Worm (Caenorhabditis elegans) whole organism, L2 larva: ENCODE results near the gene F11A5.17.

Experiments
- F13H6.1 ChIP-seq: sonication (generic microtip); optimal IDR thresholded peaks from 2 replicates; lab custom pipeline; 2016; ENCODE audit warnings: missing genetic modification characterization, missing compliant biosample characterization
- Y55F3AM.14 ChIP-seq: fragments of 200-800 bp; sonication (Bioruptor generic); optimal IDR thresholded peaks from 2 replicates; lab custom pipeline; 2018; ENCODE audit warnings: mild to moderate bottlenecking, missing genetic modification characterization, missing compliant biosample characterization
- ZK546.5 ChIP-seq: sonication (generic microtip); optimal IDR thresholded peaks from 2 replicates; lab custom pipeline; 2017; ENCODE audit warnings: missing biosample characterization, missing genetic modification characterization
- alr-1 ChIP-seq: fragments of 150-350 bp; optimal IDR thresholded peaks from 2 replicates; lab custom pipeline; 2014; ENCODE audit warnings: missing biosample characterization, missing genetic modification characterization
- aly-2 ChIP-seq: fragments of 150-350 bp; optimal IDR thresholded peaks from 2 replicates; lab custom pipeline; 2014; ENCODE audit warnings: missing biosample characterization, missing genetic modification characterization
- ama-1 ChIP-seq: fragments of 150-350 bp; optimal IDR thresholded peaks from 2 replicates; lab custom pipeline; 2018; ENCODE audit warnings: inconsistent platforms
- blmp-1 ChIP-seq: sonication (generic microtip); optimal IDR thresholded peaks from 2 replicates; lab custom pipeline; 2017; ENCODE audit warnings: missing genetic modification characterization, mild to moderate bottlenecking, missing compliant biosample characterization, antibody characterized with exemption, moderate library complexity; ENCODE audit not compliant: insufficient read depth
- ceh-16 ChIP-seq: fragments of 150-350 bp; optimal IDR thresholded peaks from 2 replicates; lab custom pipeline; 2014; ENCODE audit warnings: missing biosample characterization, missing genetic modification characterization
- ceh-82 ChIP-seq: fragments of 150-350 bp; optimal IDR thresholded peaks from 2 replicates; lab custom pipeline; 2014; ENCODE audit warnings: missing biosample characterization, missing genetic modification characterization
- crh-2 ChIP-seq: sonication (generic microtip); optimal IDR thresholded peaks from 2 replicates; lab custom pipeline; 2017; ENCODE audit warnings: missing biosample characterization, missing genetic modification characterization
- dmd-4 ChIP-seq: sonication (generic microtip); optimal IDR thresholded peaks from 2 replicates; lab custom pipeline; 2017; ENCODE audit warnings: missing biosample characterization, missing genetic modification characterization
- egl-27 ChIP-seq: sonication (generic microtip); optimal IDR thresholded peaks from 3 replicates; lab custom pipeline; 2017; ENCODE audit warnings: missing biosample characterization, missing genetic modification reagents, missing genetic modification characterization
- elt-1 ChIP-seq: fragments of 150-350 bp; optimal IDR thresholded peaks from 2 replicates; lab custom pipeline; 2014; ENCODE audit warnings: missing biosample characterization, missing genetic modification characterization
- elt-3 ChIP-seq: sonication (generic microtip); optimal IDR thresholded peaks from 2 replicates; lab custom pipeline; 2017; ENCODE audit warnings: missing biosample characterization, missing genetic modification characterization
- fos-1 ChIP-seq: fragments of 150-350 bp; optimal IDR thresholded peaks from 2 replicates; lab custom pipeline; 2014; ENCODE audit warnings: missing biosample characterization, missing genetic modification characterization
- gmeb-1 ChIP-seq: fragments of 150-350 bp; optimal IDR thresholded peaks from 2 replicates; lab custom pipeline; 2014; ENCODE audit warnings: missing biosample characterization, missing genetic modification characterization
- lin-11 ChIP-seq: fragments of 150-350 bp; sonication (generic microtip); optimal IDR thresholded peaks from 2 replicates; lab custom pipeline; 2014; ENCODE audit warnings: missing biosample characterization, missing genetic modification characterization, inconsistent platforms, mixed read lengths
- lin-39 ChIP-seq: fragments of 150-350 bp; optimal IDR thresholded peaks from 2 replicates; lab custom pipeline; 2014; ENCODE audit warnings: missing biosample characterization, missing genetic modification reagents, missing genetic modification characterization
- mab-5 ChIP-seq: fragments of 150-350 bp; optimal IDR thresholded peaks from 2 replicates; lab custom pipeline; 2014; ENCODE audit warnings: missing biosample characterization, missing genetic modification characterization
- mbf-1 ChIP-seq: sonication (generic microtip); optimal IDR thresholded peaks from 2 replicates; lab custom pipeline; 2017; ENCODE audit warnings: missing biosample characterization, missing genetic modification characterization
- nhr-10 ChIP-seq: sonication (generic microtip); optimal IDR thresholded peaks from 2 replicates; lab custom pipeline; 2017; ENCODE audit warnings: missing biosample characterization, missing genetic modification characterization
- nhr-11 ChIP-seq: fragments of 150-350 bp; optimal IDR thresholded peaks from 2 replicates; lab custom pipeline; 2014; ENCODE audit warnings: missing biosample characterization, missing genetic modification characterization
- nhr-12 ChIP-seq: fragments of 150-350 bp; optimal IDR thresholded peaks from 2 replicates; lab custom pipeline; 2014; ENCODE audit warnings: missing biosample characterization, missing genetic modification characterization
- nhr-129 ChIP-seq: fragments of 150-350 bp; optimal IDR thresholded peaks from 2 replicates; lab custom pipeline; 2014; ENCODE audit warnings: missing biosample characterization, missing genetic modification characterization
- nhr-21 ChIP-seq: fragments of 150-350 bp; optimal IDR thresholded peaks from 2 replicates; lab custom pipeline; 2014; ENCODE audit warnings: missing biosample characterization, missing genetic modification characterization
- nhr-23 ChIP-seq: fragments of 150-350 bp; optimal IDR thresholded peaks from 2 replicates; lab custom pipeline; 2014; ENCODE audit warnings: missing biosample characterization, missing genetic modification reagents, missing genetic modification characterization
- nhr-237 ChIP-seq: fragments of 150-350 bp; optimal IDR thresholded peaks from 2 replicates; lab custom pipeline; 2014; ENCODE audit warnings: missing biosample characterization, missing genetic modification characterization
- nhr-25 ChIP-seq: fragments of 150-350 bp; sonication (generic microtip); optimal IDR thresholded peaks from 3 replicates; lab custom pipeline; 2014; ENCODE audit warnings: missing biosample characterization, missing genetic modification characterization
- peb-1 ChIP-seq: fragments of 150-350 bp; optimal IDR thresholded peaks from 2 replicates; lab custom pipeline; 2014; ENCODE audit warnings: missing biosample characterization, missing genetic modification characterization
- skn-1 ChIP-seq: sonication (generic microtip); optimal IDR thresholded peaks from 2 replicates; lab custom pipeline; 2017; ENCODE audit warnings: missing biosample characterization, missing genetic modification characterization
- sma-3 ChIP-seq: sonication (generic microtip); optimal IDR thresholded peaks from 2 replicates; lab custom pipeline; 2016; ENCODE audit warnings: missing genetic modification reagents, missing genetic modification characterization, missing compliant biosample characterization
- sma-9 ChIP-seq, 2 experiments: fragments of 150-350 bp in 1 of 2; sonication (generic microtip) in 1 of 2; optimal IDR thresholded peaks; 2 replicates each; lab custom pipeline; 2014 to 2016; ENCODE audit warnings: missing genetic modification characterization in 2 of 2, mild to moderate bottlenecking in 1 of 2, missing biosample characterization in 1 of 2, missing compliant biosample characterization in 1 of 2, missing genetic modification reagents in 1 of 2, moderate library complexity in 1 of 2
- snpc-4 ChIP-seq: fragments of 150-350 bp; optimal IDR thresholded peaks from 2 replicates; lab custom pipeline; 2014; ENCODE audit warnings: missing biosample characterization, missing genetic modification characterization
- unc-39 ChIP-seq: fragments of 150-350 bp; optimal IDR thresholded peaks from 2 replicates; lab custom pipeline; 2014; ENCODE audit warnings: missing biosample characterization, missing genetic modification characterization
- unc-55 ChIP-seq: fragments of 150-350 bp; sonication (generic microtip); optimal IDR thresholded peaks from 3 replicates; lab custom pipeline; 2014; ENCODE audit warnings: missing biosample characterization, missing genetic modification reagents, missing genetic modification characterization
- zag-1 ChIP-seq: fragments of 150-350 bp; optimal IDR thresholded peaks from 2 replicates; lab custom pipeline; 2014; ENCODE audit warnings: missing biosample characterization, missing genetic modification characterization
- ztf-1 ChIP-seq: fragments of 200-800 bp; sonication (Bioruptor generic); conservative IDR thresholded peaks from 2 replicates; pipeline ENCODE4 v1.3.6; 2022; ENCODE audit warnings: missing genetic modification characterization, missing compliant biosample characterization
- ztf-11 ChIP-seq: sonication (generic microtip); optimal IDR thresholded peaks from 2 replicates; lab custom pipeline; 2017; ENCODE audit warnings: missing biosample characterization, missing genetic modification characterization
- ztf-4 ChIP-seq: fragments of 150-350 bp; optimal IDR thresholded peaks from 2 replicates; lab custom pipeline; 2014; ENCODE audit warnings: missing biosample characterization, missing genetic modification characterization

Gene F11A5.17

ce11 chrV:16224027-16224426 lies 22.2 kb downstream of the F11A5.17 start, which contains the start of gene stdh-2:
Gene stdh-2 (plus strand): TSS chrV:16224327.
- no peak for TF ChIP-seq nhr-129 (tag; lab: Kevin White, UChicago)
- no peak for TF ChIP-seq sma-9 (GFP tag; optimal IDR thresholded peaks at IDR 0.05; lab: Kevin White, UChicago)
- TF ChIP-seq sma-9 (tag; optimal IDR thresholded peaks at IDR 0.05; lab: Kevin White, UChicago), result no peak
- TF ChIP-seq blmp-1, result no peak
- TF ChIP-seq unc-55 (GFP tag; lab: Kevin White, UChicago), result no peak
- TF ChIP-seq crh-2, result no peak
- no peak for TF ChIP-seq gmeb-1
- no peak for TF ChIP-seq snpc-4 (tag; lab: Kevin White, UChicago)
- TF ChIP-seq elt-1, result no peak
- TF ChIP-seq nhr-25, result no peak
- TF ChIP-seq nhr-21 (tag; lab: Kevin White, UChicago), result no peak
- TF ChIP-seq ceh-16 (tag; lab: Kevin White, UChicago), result no peak
- no peak for TF ChIP-seq ceh-82
- TF ChIP-seq lin-11, result no peak
- no peak for TF ChIP-seq unc-39 (tag; lab: Kevin White, UChicago)
- TF ChIP-seq ztf-4 (tag; lab: Kevin White, UChicago), result no peak
- TF ChIP-seq nhr-23, result no peak
- no peak for TF ChIP-seq nhr-11 (tag; lab: Kevin White, UChicago)
- TF ChIP-seq Y55F3AM.14 (GFP tag; lab: Kevin White, UChicago), result no peak
- no peak for TF ChIP-seq ztf-11
- TF ChIP-seq egl-27, result no peak

ce11 chrV:16225524-16226116 lies 23.8 kb downstream of the F11A5.17 start:
- TF ChIP-seq snpc-4 (tag; lab: Kevin White, UChicago) (peak; percentile 21), unc-39 (tag; lab: Kevin White, UChicago) (no peak), sma-9 (GFP tag; optimal IDR thresholded peaks at IDR 0.05; lab: Kevin White, UChicago) (peak; percentile 1), sma-9 (tag; optimal IDR thresholded peaks at IDR 0.05; lab: Kevin White, UChicago) (no peak), F13H6.1 (no peak), nhr-10 (no peak), lin-39 (tag; lab: Kevin White, UChicago) (no peak), zag-1 (tag; lab: Kevin White, UChicago) (no peak)

- no peak for TF ChIP-seq fos-1
- TF ChIP-seq ama-1 (lab: Kevin White, UChicago), result no peak
- TF ChIP-seq dmd-4 (tag; lab: Kevin White, UChicago), result no peak
- no peak for TF ChIP-seq snpc-4 (tag; lab: Kevin White, UChicago)
- no peak for TF ChIP-seq elt-1
- no peak for TF ChIP-seq Y55F3AM.14 (GFP tag; lab: Kevin White, UChicago)
- TF ChIP-seq ZK546.5 (tag; lab: Kevin White, UChicago), result no peak
- TF ChIP-seq egl-27, result no peak
- TF ChIP-seq ztf-1 (GFP tag; lab: Robert Waterston, UW), result no peak
- TF ChIP-seq mab-5 (tag; lab: Kevin White, UChicago), result no peak
- no peak for TF ChIP-seq nhr-21 (tag; lab: Kevin White, UChicago)
- no peak for TF ChIP-seq unc-39 (tag; lab: Kevin White, UChicago)
- TF ChIP-seq peb-1 (tag; lab: Kevin White, UChicago), result no peak
- no peak for TF ChIP-seq nhr-129 (tag; lab: Kevin White, UChicago)
- no peak for TF ChIP-seq ceh-16 (tag; lab: Kevin White, UChicago)
- no peak for TF ChIP-seq nhr-237 (tag; lab: Kevin White, UChicago)
- TF ChIP-seq mbf-1 (tag; lab: Kevin White, UChicago), result no peak
- TF ChIP-seq blmp-1, result no peak
- TF ChIP-seq gmeb-1, result no peak
These were observed 24.8 kb downstream of the F11A5.17 start, which contains the start of gene F11A5.13 for ce11 chrV:16226581-16226980. Gene F11A5.13 (minus strand): TSS chrV:16226681.

- TF ChIP-seq nhr-12 (tag; lab: Kevin White, UChicago), result no peak
- no peak for TF ChIP-seq aly-2 (tag; lab: Kevin White, UChicago)
- TF ChIP-seq peb-1 (tag; lab: Kevin White, UChicago), result no peak
- no peak for TF ChIP-seq ceh-16 (tag; lab: Kevin White, UChicago)
- TF ChIP-seq nhr-25, result no peak
- TF ChIP-seq crh-2, result no peak
- TF ChIP-seq unc-39 (tag; lab: Kevin White, UChicago), result no peak
- no peak for TF ChIP-seq alr-1 (tag; lab: Kevin White, UChicago)
- TF ChIP-seq ZK546.5 (tag; lab: Kevin White, UChicago), result no peak
- TF ChIP-seq ztf-1 (GFP tag; lab: Robert Waterston, UW), result no peak
- no peak for TF ChIP-seq ztf-4 (tag; lab: Kevin White, UChicago)
- TF ChIP-seq elt-1, result no peak
- no peak for TF ChIP-seq mbf-1 (tag; lab: Kevin White, UChicago)
- no peak for TF ChIP-seq nhr-129 (tag; lab: Kevin White, UChicago)
- no peak for TF ChIP-seq elt-3 (tag; lab: Kevin White, UChicago)
- no peak for TF ChIP-seq dmd-4 (tag; lab: Kevin White, UChicago)
- TF ChIP-seq sma-3 (GFP tag; lab: Kevin White, UChicago), result no peak
- TF ChIP-seq skn-1 (tag; lab: Kevin White, UChicago), result no peak
These were observed 27.6 kb downstream of the F11A5.17 start for ce11 chrV:16229439-16229838.
